Worm (Caenorhabditis elegans): ENCODE measurements around the gene F17H10.4.

F17H10.4 gene

DNA sequence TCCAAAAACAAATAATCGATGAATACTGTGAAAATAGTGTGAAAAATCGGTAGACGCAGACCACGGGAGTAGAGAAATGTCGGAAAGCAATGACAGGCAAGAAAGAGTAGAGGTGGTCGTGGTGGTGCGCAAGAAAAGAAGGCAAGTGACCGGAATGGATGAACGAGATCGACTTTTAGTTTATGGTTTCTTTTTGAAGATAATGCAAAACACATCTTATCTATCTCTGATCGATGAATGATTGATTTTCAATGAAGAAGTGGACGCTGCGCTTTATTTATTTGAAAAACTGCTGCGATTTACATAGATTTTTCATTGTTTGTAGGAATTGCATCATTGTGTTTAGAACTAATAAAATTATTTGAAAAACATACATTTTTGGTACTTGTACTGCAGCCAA lies 6.4 kb downstream of the F17H10.4 start:
- TF ChIP-seq ceh-58 (GFP tag; IDR thresholded peaks at IDR 0.05) (no peak), hmg-1.2 (GFP tag; IDR thresholded peaks at IDR 0.05) (peak; percentile 69), B0019.2 (GFP tag; conservative IDR thresholded peaks at IDR 0.05) (no peak), lsy-27 (tag; optimal IDR thresholded peaks at IDR 0.05; ENCODE audit: borderline replicate concordance, insufficient read depth) (no peak)

DNA sequence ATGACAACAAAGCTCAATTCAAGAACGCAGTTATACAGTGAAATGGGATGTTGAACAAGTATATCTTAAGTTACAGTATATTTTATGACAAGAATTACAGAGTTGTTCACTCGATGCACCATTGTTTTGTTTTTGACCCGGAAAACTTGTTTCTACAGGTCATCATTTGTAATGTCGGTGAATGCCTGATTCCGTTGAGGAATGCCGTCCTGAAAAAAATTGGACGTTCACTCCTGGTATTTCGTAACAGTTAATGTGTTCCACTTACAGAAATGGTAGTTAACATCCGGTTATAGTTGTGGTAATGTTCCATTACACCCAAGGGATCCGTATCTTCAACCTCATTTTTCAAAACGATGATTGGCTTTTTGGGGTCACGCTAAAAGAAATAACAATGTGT lies 9.9 kb downstream of the F17H10.4 start:
- TF ChIP-seq cebp-1 (GFP tag; IDR thresholded peaks at IDR 0.05), result peak; percentile 34
- peak; percentile 64 for TF ChIP-seq cebp-1 (tag; optimal IDR thresholded peaks at IDR 0.05)
- no peak for TF ChIP-seq F55B11.4 (tag; optimal IDR thresholded peaks at IDR 0.05; ENCODE audit: borderline replicate concordance, insufficient read depth)
- TF ChIP-seq F22D6.2 (tag; optimal IDR thresholded peaks at IDR 0.05), result no peak
- TF ChIP-seq zim-3 (tag; optimal IDR thresholded peaks at IDR 0.05), result peak; percentile 8
- no peak for TF ChIP-seq nfya-1 (tag; optimal IDR thresholded peaks at IDR 0.05; ENCODE audit: borderline replicate concordance, insufficient read depth)
- no peak for TF ChIP-seq snpc-3.4 (tag; optimal IDR thresholded peaks at IDR 0.05)
- no peak for TF ChIP-seq egrh-3 (GFP tag; IDR thresholded peaks at IDR 0.05)

- TF ChIP-seq Y67H2A.10 (GFP tag; conservative IDR thresholded peaks at IDR 0.05) (no peak), nfya-2 (GFP tag; IDR thresholded peaks at IDR 0.05) (no peak), lin-40 (tag; optimal IDR thresholded peaks at IDR 0.05) (no peak), snpc-3.4 (tag; optimal IDR thresholded peaks at IDR 0.05) (no peak)
Measured at ce11 chrX:13115694-13116093, 10.6 kb downstream of the F17H10.4 start.

ce11 chrX:13113457-13113856 lies 12.9 kb downstream of the F17H10.4 start, which contains the start of gene F17H10.2:
Gene F17H10.2, plus strand, starts transcription at chrX:13113772.
- TF ChIP-seq zim-3 (tag; optimal IDR thresholded peaks at IDR 0.05) (no peak), ceh-27 (GFP tag; optimal IDR thresholded peaks at IDR 0.05) (no peak), somi-1 (GFP tag; optimal IDR thresholded peaks at IDR 0.05) (peak; percentile 59), F22D6.2 (tag; optimal IDR thresholded peaks at IDR 0.05) (no peak), snpc-3.4 (tag; optimal IDR thresholded peaks at IDR 0.05) (no peak), K11D2.4 (GFP tag; IDR thresholded peaks at IDR 0.05) (peak; percentile 24; the same call in 1 of the 2 replicates), cebp-1 (GFP tag; IDR thresholded peaks at IDR 0.05) (no peak), cebp-1 (tag; optimal IDR thresholded peaks at IDR 0.05) (peak; percentile 27), lin-26 (GFP tag; IDR thresholded peaks at IDR 0.05) (0 out of 2 replicates have a peak, but pooled peaks have one; percentile 47), lin-40 (tag; optimal IDR thresholded peaks at IDR 0.05) (peak; percentile 20), ZK185.1 (tag; optimal IDR thresholded peaks at IDR 0.05; ENCODE audit: poor library complexity, severe bottlenecking) (no peak), chd-7 (tag; optimal IDR thresholded peaks at IDR 0.05) (peak; percentile 29), ama-1 (optimal IDR thresholded peaks at IDR 0.05) (no peak), ama-1 (GFP tag; optimal IDR thresholded peaks at IDR 0.05) (no peak), rcor-1 (GFP tag; IDR thresholded peaks at IDR 0.05) (no peak), nfya-1 (tag; optimal IDR thresholded peaks at IDR 0.05; ENCODE audit: borderline replicate concordance, insufficient read depth) (no peak)

DNA sequence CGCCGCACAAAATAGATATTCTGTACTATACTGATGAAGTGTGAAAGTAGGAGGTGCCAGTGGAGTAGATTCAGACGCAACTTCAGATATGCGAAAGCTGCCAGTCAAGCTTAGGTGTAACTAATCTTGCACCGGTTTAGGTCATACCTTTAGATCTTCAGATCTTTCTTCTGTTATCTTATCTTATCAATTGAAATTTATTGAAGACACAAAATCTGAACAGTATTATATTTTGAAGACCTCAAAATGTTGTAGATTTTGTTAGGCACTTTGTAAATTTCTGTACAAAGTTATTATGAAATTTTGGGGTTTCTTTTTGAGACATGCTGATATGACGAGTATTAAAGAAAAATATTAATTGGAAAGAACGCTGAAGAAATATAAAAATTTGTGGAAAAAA lies 13.7 kb downstream of the F17H10.4 start:
- TF ChIP-seq tlf-1 (GFP tag; optimal IDR thresholded peaks at IDR 0.05) (no peak), nfyb-1 (GFP tag; IDR thresholded peaks at IDR 0.05) (no peak), mes-4 (tag; optimal IDR thresholded peaks at IDR 0.05) (no peak), F22D6.2 (tag; optimal IDR thresholded peaks at IDR 0.05) (no peak), ztf-18 (tag; optimal IDR thresholded peaks at IDR 0.05) (no peak), lin-26 (GFP tag; IDR thresholded peaks at IDR 0.05) (no peak), F49E8.2 (tag; optimal IDR thresholded peaks at IDR 0.05; ENCODE audit: insufficient read depth) (no peak), F55B11.4 (tag; optimal IDR thresholded peaks at IDR 0.05; ENCODE audit: borderline replicate concordance, insufficient read depth) (no peak), lsy-27 (tag; optimal IDR thresholded peaks at IDR 0.05; ENCODE audit: borderline replicate concordance, insufficient read depth) (no peak), ztf-3 (GFP tag; optimal IDR thresholded peaks at IDR 0.05) (no peak), snpc-1.1 (tag; optimal IDR thresholded peaks at IDR 0.05; ENCODE audit: insufficient read depth) (no peak), xnd-1 (tag; optimal IDR thresholded peaks at IDR 0.05) (no peak), lin-54 (GFP tag; optimal IDR thresholded peaks at IDR 0.05) (no peak), aptf-2 (GFP tag; conservative IDR thresholded peaks at IDR 0.05) (no peak), K11D2.4 (GFP tag; IDR thresholded peaks at IDR 0.05) (no peak), D2030.7 (GFP tag; IDR thresholded peaks at IDR 0.05) (no peak), athp-1 (tag; optimal IDR thresholded peaks at IDR 0.05) (no peak), ccch-3 (GFP tag; optimal IDR thresholded peaks at IDR 0.05) (no peak), nhr-120 (GFP tag; IDR thresholded peaks at IDR 0.05) (no peak)
